Worm (Caenorhabditis elegans): ENCODE data around the gene psd-1.

The psd-1 gene

ce11 chrIII:7278491-7278890 lies 3.3 kb upstream of the psd-1 start (continued):
- TF ChIP-seq egl-43 (GFP tag; IDR thresholded peaks at IDR 0.05) (no peak; the same call in 1 of the 2 replicates), lin-38 (GFP tag; IDR thresholded peaks at IDR 0.05) (peak; percentile 84), ama-1 (optimal IDR thresholded peaks at IDR 0.05) (no peak), hlh-30 (tag; optimal IDR thresholded peaks at IDR 0.05; ENCODE audit: insufficient read depth) (peak; percentile 60), D1046.2 (GFP tag; IDR thresholded peaks at IDR 0.05) (peak; percentile 45; the same call in 1 of the 2 replicates), lin-1 (GFP tag; IDR thresholded peaks at IDR 0.05) (peak; percentile 84), mxl-3 (GFP tag; optimal IDR thresholded peaks at IDR 0.05) (peak; percentile 16), zfp-3 (GFP tag; conservative IDR thresholded peaks at IDR 0.05) (peak; percentile 57; the same call in 1 of the 2 replicates), unc-130 (GFP tag; optimal IDR thresholded peaks at IDR 0.05) (no peak), ZK337.2 (GFP tag; IDR thresholded peaks at IDR 0.05) (peak; percentile 33; the same call in 1 of the 2 replicates), daf-16 (GFP tag; optimal IDR thresholded peaks at IDR 0.05) (peak; percentile 1 to 86), daf-16 (tag; optimal IDR thresholded peaks at IDR 0.05) (peak; percentile 85), lin-15B (tag; optimal IDR thresholded peaks at IDR 0.05) (no peak), Y75B8A.6 (GFP tag; IDR thresholded peaks at IDR 0.05) (no peak; the same call in 1 of the 2 replicates), lim-7 (GFP tag; IDR thresholded peaks at IDR 0.05) (peak; percentile 62), php-3 (GFP tag; IDR thresholded peaks at IDR 0.05) (peak; percentile 70), lin-13 (GFP tag; optimal IDR thresholded peaks at IDR 0.05) (peak; percentile 56), mes-2 (tag; optimal IDR thresholded peaks at IDR 0.05; ENCODE audit: poor library complexity, severe bottlenecking) (peak; percentile 59), dmd-9 (GFP tag; IDR thresholded peaks at IDR 0.05) (peak; percentile 67; the same call in 1 of the 2 replicates), daf-8 (GFP tag; IDR thresholded peaks at IDR 0.05) (no peak), aly-2 (tag; optimal IDR thresholded peaks at IDR 0.05) (no peak), ZK546.5 (tag; optimal IDR thresholded peaks at IDR 0.05) (no peak), dve-1 (tag; optimal IDR thresholded peaks at IDR 0.05; ENCODE audit: insufficient read depth) (peak; percentile 96), ceh-20 (GFP tag; IDR thresholded peaks at IDR 0.05) (0 out of 2 replicates have a peak, but pooled peaks have one; percentile 31), madf-5 (GFP tag; IDR thresholded peaks at IDR 0.05) (no peak), nhr-77 (tag; optimal IDR thresholded peaks at IDR 0.05) (peak; percentile 90), dmd-8 (GFP tag; IDR thresholded peaks at IDR 0.05) (no peak), aha-1 (tag) (peak; percentile 52), F37D6.2 (tag; optimal IDR thresholded peaks at IDR 0.05) (peak; percentile 38), daf-19 (GFP tag; conservative IDR thresholded peaks at IDR 0.05) (0 out of 2 replicates have a peak, but pooled peaks have one; percentile 48), egl-27 (tag; optimal IDR thresholded peaks at IDR 0.05) (no peak), saeg-2 (GFP tag; IDR thresholded peaks at IDR 0.05) (no peak), rbr-2 (tag; optimal IDR thresholded peaks at IDR 0.05) (peak; percentile 66), ceh-82 (tag; optimal IDR thresholded peaks at IDR 0.05) (no peak), F10B5.3 (tag; optimal IDR thresholded peaks at IDR 0.05) (no peak), daf-12 (tag; optimal IDR thresholded peaks at IDR 0.05) (no peak), lir-3 (tag; optimal IDR thresholded peaks at IDR 0.05) (peak; percentile 4), nhr-6 (tag; optimal IDR thresholded peaks at IDR 0.05) (no peak), hlh-11 (tag; optimal IDR thresholded peaks at IDR 0.05) (peak; percentile 61), unc-39 (tag; optimal IDR thresholded peaks at IDR 0.05) (no peak), F26F4.8 (GFP tag; conservative IDR thresholded peaks at IDR 0.05) (0 out of 2 replicates have a peak, but pooled peaks have one; percentile 42), ztf-7 (tag; optimal IDR thresholded peaks at IDR 0.05) (peak; percentile 89), mep-1 (tag; optimal IDR thresholded peaks at IDR 0.05) (peak; percentile 83), ceh-28 (tag; optimal IDR thresholded peaks at IDR 0.05) (no peak), dmd-6 (GFP tag; IDR thresholded peaks at IDR 0.05) (peak; percentile 80), nhr-10 (tag; optimal IDR thresholded peaks at IDR 0.05) (no peak), R02D3.7 (tag; optimal IDR thresholded peaks at IDR 0.05) (no peak), duxl-1 (tag; optimal IDR thresholded peaks at IDR 0.05; ENCODE audit: poor library complexity) (peak; percentile 72), zfp-2 (tag; optimal IDR thresholded peaks at IDR 0.05) (peak; percentile 14), cey-2 (tag; optimal IDR thresholded peaks at IDR 0.05; ENCODE audit: borderline replicate concordance, insufficient read depth) (no peak), hif-1 (tag; optimal IDR thresholded peaks at IDR 0.05) (peak in 1 of 2 experiments; percentile 61)
